Worm (Caenorhabditis elegans): ENCODE measurements around the gene ins-9.

Gene ins-9

DNA sequence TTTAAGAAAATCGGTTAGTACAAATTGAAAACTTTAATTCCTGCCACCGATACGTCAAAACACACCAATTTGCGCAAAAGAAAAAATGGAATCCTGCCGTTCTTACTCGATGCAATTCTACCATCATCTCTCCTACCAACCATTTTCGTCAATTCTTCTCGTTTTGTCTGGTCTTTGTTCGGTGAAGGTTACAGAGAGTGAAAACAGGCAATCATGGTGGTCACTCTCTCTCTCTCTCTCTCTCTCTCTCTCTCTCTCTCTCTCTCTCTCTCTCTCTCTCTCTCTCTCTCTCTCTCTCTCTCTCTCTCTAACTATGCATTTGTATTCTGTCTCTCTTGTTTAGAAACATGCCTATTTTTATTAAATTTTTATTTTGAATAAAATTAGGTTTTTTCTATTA, 15.7 kb upstream of the ins-9 start:
- TF ChIP-seq egrh-3 (GFP tag; IDR thresholded peaks at IDR 0.05): peak; percentile 35; the same call in 1 of the 2 replicates
- TF ChIP-seq snpc-1.3 (tag; optimal IDR thresholded peaks at IDR 0.05; ENCODE audit: insufficient read depth): no peak

DNA sequence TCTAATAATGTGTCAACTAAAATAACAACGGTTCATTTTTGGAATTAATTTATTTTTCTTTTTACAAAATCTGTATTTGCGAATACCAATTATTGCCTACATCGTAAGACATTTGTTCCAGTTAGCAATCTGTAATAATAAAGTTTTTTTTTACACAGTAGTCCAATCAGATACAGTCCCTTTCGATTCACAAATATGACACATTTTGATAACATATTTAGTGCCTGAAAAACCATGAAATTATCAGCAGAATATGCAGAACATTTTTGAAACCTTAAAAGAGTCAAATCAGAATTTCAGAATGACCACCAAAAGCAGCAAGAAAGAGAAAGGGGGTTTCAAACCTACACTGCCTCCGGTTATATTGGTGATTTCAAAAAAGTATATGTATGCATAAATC, 12.9 kb upstream of the ins-9 start, which contains the start of gene C06E2.2:
TSS of gene C06E2.2 (plus strand) at position 301 of the 400 bp plus-strand sequence.
- TF ChIP-seq nhr-80 (tag; optimal IDR thresholded peaks at IDR 0.05): no peak

DNA sequence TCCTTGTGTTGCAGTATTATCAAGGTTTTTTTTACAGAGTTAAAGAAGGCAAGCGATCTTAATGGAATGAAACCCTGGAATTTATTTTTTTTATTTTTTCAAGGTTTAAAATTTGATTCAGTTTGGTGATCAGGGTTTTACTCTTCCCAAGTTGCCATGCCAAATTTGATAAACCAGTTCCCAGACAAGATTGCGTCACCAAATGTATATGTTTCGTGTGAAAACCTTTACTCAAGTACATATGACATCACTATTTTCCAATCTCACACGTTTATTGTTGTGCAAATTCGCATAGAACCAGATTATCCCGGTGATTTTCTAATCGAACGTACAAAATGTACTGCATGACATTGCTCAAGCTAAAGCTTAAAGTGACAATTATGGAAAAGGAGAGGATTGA, 12.2 kb upstream of the ins-9 start:
- TF ChIP-seq B0261.1 (tag; optimal IDR thresholded peaks at IDR 0.05): no peak
- TF ChIP-seq snpc-3.4 (tag; optimal IDR thresholded peaks at IDR 0.05): no peak

DNA sequence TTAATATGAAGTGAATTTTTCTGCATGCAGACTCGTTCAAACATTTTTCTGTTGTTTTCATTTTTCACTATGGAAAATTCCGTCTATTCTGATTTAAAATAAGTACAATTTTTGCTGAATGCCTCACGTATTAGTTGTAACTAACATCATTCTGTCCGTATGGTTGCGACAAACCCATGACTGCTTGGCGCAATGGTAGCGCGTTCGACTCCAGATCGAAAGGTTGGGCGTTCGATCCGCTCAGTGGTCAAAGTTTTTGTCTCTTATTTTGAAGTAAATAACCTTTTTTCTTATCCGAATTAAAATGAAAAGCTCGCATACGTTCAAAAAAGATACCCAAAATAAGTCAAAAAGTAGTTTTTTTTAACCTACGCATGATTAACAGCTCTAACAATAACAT, 10.7 kb upstream of the ins-9 start:
- TF ChIP-seq hlh-12 (tag; optimal IDR thresholded peaks at IDR 0.05) (no peak), madf-3 (GFP tag; IDR thresholded peaks at IDR 0.05) (no peak), F57C9.4 (tag; optimal IDR thresholded peaks at IDR 0.05) (no peak), F23B12.7 (tag; optimal IDR thresholded peaks at IDR 0.05; ENCODE audit: insufficient read depth) (no peak), snpc-4 (GFP tag; optimal IDR thresholded peaks at IDR 0.05) (peak; percentile 61), snpc-4 (tag; optimal IDR thresholded peaks at IDR 0.05) (no peak), ztf-25 (GFP tag; IDR thresholded peaks at IDR 0.05) (no peak), egrh-3 (GFP tag; IDR thresholded peaks at IDR 0.05) (no peak), F22D6.2 (tag; optimal IDR thresholded peaks at IDR 0.05) (no peak), Y53F4B.3 (GFP tag; IDR thresholded peaks at IDR 0.05) (no peak), snpc-1.1 (tag; optimal IDR thresholded peaks at IDR 0.05; ENCODE audit: insufficient read depth) (no peak), hmg-1.2 (GFP tag; IDR thresholded peaks at IDR 0.05) (0 out of 2 replicates have a peak, but pooled peaks have one; percentile 37), mes-4 (tag; optimal IDR thresholded peaks at IDR 0.05) (no peak), snpc-3.4 (tag; optimal IDR thresholded peaks at IDR 0.05) (peak; percentile 49), nfya-2 (GFP tag; IDR thresholded peaks at IDR 0.05) (no peak), egl-44 (GFP tag; IDR thresholded peaks at IDR 0.05) (no peak), cebp-2 (GFP tag; IDR thresholded peaks at IDR 0.05) (no peak), B0261.1 (tag; optimal IDR thresholded peaks at IDR 0.05) (peak; percentile 74), rcor-1 (GFP tag; IDR thresholded peaks at IDR 0.05) (no peak), ztf-6 (GFP tag; IDR thresholded peaks at IDR 0.05) (no peak), Y56A3A.18 (GFP tag; IDR thresholded peaks at IDR 0.05) (0 out of 2 replicates have a peak, but pooled peaks have one; percentile 25), unc-62 (GFP tag; optimal IDR thresholded peaks at IDR 0.05) (no peak), nhr-90 (tag; optimal IDR thresholded peaks at IDR 0.05) (no peak), T26A5.8 (tag; optimal IDR thresholded peaks at IDR 0.05) (no peak), ceh-58 (GFP tag; IDR thresholded peaks at IDR 0.05) (no peak), cebp-1 (GFP tag; IDR thresholded peaks at IDR 0.05) (no peak), cebp-1 (tag; optimal IDR thresholded peaks at IDR 0.05) (no peak), Y53G8AR.9 (GFP tag; conservative IDR thresholded peaks at IDR 0.05) (no peak), ceh-40 (GFP tag; IDR thresholded peaks at IDR 0.05) (no peak), hrde-1 (tag; optimal IDR thresholded peaks at IDR 0.05; ENCODE audit: borderline replicate concordance) (no peak), gei-17 (GFP tag; optimal IDR thresholded peaks at IDR 0.05) (no peak), tlf-1 (GFP tag; optimal IDR thresholded peaks at IDR 0.05) (no peak), hmg-20 (GFP tag; IDR thresholded peaks at IDR 0.05) (no peak), ets-4 (GFP tag; optimal IDR thresholded peaks at IDR 0.05) (no peak), lin-40 (tag; optimal IDR thresholded peaks at IDR 0.05) (no peak), bed-1 (GFP tag; IDR thresholded peaks at IDR 0.05) (no peak), attf-3 (GFP tag; conservative IDR thresholded peaks at IDR 0.05) (no peak), ZK185.1 (tag; optimal IDR thresholded peaks at IDR 0.05; ENCODE audit: poor library complexity, severe bottlenecking) (no peak), lag-1 (GFP tag; IDR thresholded peaks at IDR 0.05) (no peak), him-1 (tag; optimal IDR thresholded peaks at IDR 0.05) (peak; percentile 82), hlh-26 (GFP tag; conservative IDR thresholded peaks at IDR 0.05) (no peak)
